Worm (Caenorhabditis elegans) whole organism, L1 larva: ENCODE results near the gene T25E4.2.

Source experiments
- C16A3.4 ChIP-seq: fragments of 150-350 bp; optimal IDR thresholded peaks from 2 replicates; lab custom pipeline; 2014; ENCODE audit warnings: missing biosample characterization, missing genetic modification characterization
- Y116A8C.19 ChIP-seq: sonication (generic microtip); optimal IDR thresholded peaks from 2 replicates; lab custom pipeline; 2016; ENCODE audit warnings: missing compliant biosample characterization, missing genetic modification characterization, borderline replicate concordance
- ama-1 ChIP-seq: fragments of 150-350 bp; optimal IDR thresholded peaks from 2 replicates; lab custom pipeline; 2014
- blmp-1 ChIP-seq: fragments of 150-350 bp; optimal IDR thresholded peaks from 2 replicates; lab custom pipeline; 2014; ENCODE audit warnings: missing biosample characterization, missing genetic modification characterization
- elt-3 ChIP-seq, 6 experiments: fragments of 150-350 bp in 1 of 6; sonication (generic microtip); optimal IDR thresholded peaks; 2 replicates each; lab custom pipeline; 2017 to 2018; ENCODE audit warnings: missing biosample characterization in 6 of 6, missing genetic modification characterization in 6 of 6, inconsistent platforms in 1 of 6
- fkh-10 ChIP-seq: sonication (generic microtip); optimal IDR thresholded peaks from 2 replicates; lab custom pipeline; 2017; ENCODE audit warnings: missing biosample characterization, missing genetic modification reagents, missing genetic modification characterization
- fos-1 ChIP-seq: fragments of 150-350 bp; optimal IDR thresholded peaks from 2 replicates; lab custom pipeline; 2014; ENCODE audit warnings: missing biosample characterization, missing genetic modification characterization
- lin-15B ChIP-seq: fragments of 150-350 bp; sonication (generic microtip); optimal IDR thresholded peaks from 3 replicates; lab custom pipeline; 2014; ENCODE audit warnings: missing biosample characterization, missing genetic modification characterization
- nhr-11 ChIP-seq: fragments of 150-350 bp; optimal IDR thresholded peaks from 2 replicates; lab custom pipeline; 2014; ENCODE audit warnings: missing biosample characterization, missing genetic modification characterization
- sptf-1 ChIP-seq: fragments of 150-350 bp; optimal IDR thresholded peaks from 2 replicates; lab custom pipeline; 2014; ENCODE audit warnings: missing biosample characterization, missing genetic modification characterization
- ztf-4 ChIP-seq: fragments of 150-350 bp; optimal IDR thresholded peaks from 2 replicates; lab custom pipeline; 2014; ENCODE audit warnings: missing biosample characterization, missing genetic modification characterization

DNA sequence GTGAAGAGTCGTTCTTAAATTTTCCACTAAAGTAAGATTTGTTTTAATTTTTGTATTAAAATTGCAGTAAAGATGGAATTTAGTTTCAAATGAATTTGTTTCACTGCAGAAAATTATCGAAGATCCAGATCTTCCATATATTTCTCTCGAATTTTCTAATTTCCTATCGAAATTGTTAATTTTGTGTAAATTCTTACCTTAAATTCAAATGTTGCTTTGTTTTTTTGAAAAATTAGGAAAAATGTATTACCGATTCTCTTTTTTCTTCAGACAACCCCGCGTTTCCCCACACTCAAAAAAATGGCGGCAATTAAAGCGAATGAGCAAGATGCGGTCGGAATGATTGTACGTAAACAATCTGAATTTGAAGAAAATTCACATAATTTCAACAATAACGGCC lies 32.5 kb downstream of the T25E4.2 start, which contains the start of gene C17C3.6:
- no peak for TF ChIP-seq fkh-10
- no peak for TF ChIP-seq nhr-11 (tag; lab: Kevin White, UChicago)
- TF ChIP-seq C16A3.4 (tag; lab: Kevin White, UChicago), result no peak
- TF ChIP-seq ama-1 (lab: Kevin White, UChicago), result no peak
- TF ChIP-seq ztf-4 (tag; lab: Kevin White, UChicago), result no peak
- TF ChIP-seq lin-15B (tag; lab: Kevin White, UChicago), result no peak
- no peak for TF ChIP-seq fos-1
- TF ChIP-seq Y116A8C.19 (tag; lab: Kevin White, UChicago), result no peak
- no peak for TF ChIP-seq elt-3 (tag; optimal IDR thresholded peaks at IDR 0.05; lab: Kevin White, UChicago)
- no peak for TF ChIP-seq sptf-1 (tag; lab: Kevin White, UChicago)
- no peak for TF ChIP-seq blmp-1 (tag; lab: Kevin White, UChicago)
